Fruit fly (Drosophila melanogaster) whole organism, wandering third instar larva: ENCODE data around the gene CG6310.
A peak's percentile ranks its signal among the peaks of the same experiment; 100 is the strongest.

Experiments
- Abd-B ChIP-seq: fragments of >200 bp; optimal IDR thresholded peaks from 2 replicates; lab custom pipeline; 2017; ENCODE audit warnings: missing biosample characterization, missing genetic modification characterization
- CG32264 ChIP-seq: fragments of 200-800 bp; sonication (Bioruptor generic); optimal IDR thresholded peaks from 2 replicates; lab custom pipeline; 2016; ENCODE audit warnings: missing biosample characterization, missing genetic modification characterization
- CG9705 ChIP-seq: fragments of 200-800 bp; sonication (Bioruptor generic); optimal IDR thresholded peaks from 2 replicates; lab custom pipeline; 2018; ENCODE audit warnings: missing biosample characterization, mild to moderate bottlenecking, missing genetic modification characterization
- CrebA ChIP-seq: fragments of 200-800 bp; sonication (Bioruptor generic); optimal IDR thresholded peaks from 2 replicates; lab custom pipeline; 2016; ENCODE audit warnings: missing biosample characterization, mild to moderate bottlenecking, missing genetic modification characterization, borderline replicate concordance
- Dfd ChIP-seq: fragments of >200 bp; optimal IDR thresholded peaks from 2 replicates; lab custom pipeline; 2017; ENCODE audit warnings: missing biosample characterization, missing genetic modification characterization
- Dif ChIP-seq: fragments of 200-275, 200-300 bp; sonication (Bioruptor generic); optimal IDR thresholded peaks from 2 replicates; lab custom pipeline; 2018; ENCODE audit warnings: missing biosample characterization, missing genetic modification characterization; ENCODE audit not compliant: partially characterized antibody
- GATAd ChIP-seq: sonication (Bioruptor generic); optimal IDR thresholded peaks from 2 replicates; lab custom pipeline; 2016; ENCODE audit warnings: missing biosample characterization, missing genetic modification characterization
- HLH106 ChIP-seq: fragments of 200-800 bp; optimal IDR thresholded peaks from 3 replicates; lab custom pipeline; 2019; ENCODE audit warnings: missing biosample characterization, mild to moderate bottlenecking, missing genetic modification characterization, moderate library complexity
- Hnf4 ChIP-seq: fragments of 200-800 bp; sonication (Bioruptor generic); optimal IDR thresholded peaks from 2 replicates; lab custom pipeline; 2016; ENCODE audit warnings: missing biosample characterization, mild to moderate bottlenecking, missing genetic modification characterization
- Hr78 ChIP-seq: fragments of >200 bp; optimal IDR thresholded peaks from 2 replicates; lab custom pipeline; 2017; ENCODE audit warnings: missing biosample characterization, missing genetic modification characterization
- Hr83 ChIP-seq: fragments of 200-300 bp; sonication (Bioruptor generic); optimal IDR thresholded peaks from 2 replicates; lab custom pipeline; 2016; ENCODE audit warnings: missing biosample characterization, mild to moderate bottlenecking, missing genetic modification characterization, moderate library complexity; ENCODE audit not compliant: poor library complexity, severe bottlenecking
- Jra ChIP-seq: sonication (Bioruptor generic); optimal IDR thresholded peaks from 2 replicates; lab custom pipeline; 2016; ENCODE audit warnings: missing biosample characterization, missing genetic modification characterization
- Mio ChIP-seq: sonication (Bioruptor generic); optimal IDR thresholded peaks from 2 replicates; lab custom pipeline; 2016; ENCODE audit warnings: missing biosample characterization, missing genetic modification characterization
- Myc ChIP-seq: fragments of >200 bp; optimal IDR thresholded peaks from 2 replicates; lab custom pipeline; 2017
- N ChIP-seq: fragments of >200 bp; optimal IDR thresholded peaks from 2 replicates; lab custom pipeline; 2018; ENCODE audit warnings: missing biosample characterization, missing external identifiers, missing genetic modification characterization
- OdsH ChIP-seq: fragments of 200-800 bp; sonication (Bioruptor generic); optimal IDR thresholded peaks from 2 replicates; lab custom pipeline; 2016; ENCODE audit warnings: missing biosample characterization, mild to moderate bottlenecking, missing genetic modification characterization
- Rel ChIP-seq, 2 experiments: fragments of 200-800 bp; sonication (Bioruptor generic) in 1 of 2; optimal IDR thresholded peaks; 2 replicates in 1 of 2; 3 replicates in 1 of 2; lab custom pipeline; 2016 to 2019; ENCODE audit warnings: mild to moderate bottlenecking in 2 of 2, missing biosample characterization in 2 of 2, missing genetic modification characterization in 2 of 2, moderate library complexity in 1 of 2
- Sp1 ChIP-seq: fragments of 200-800 bp; sonication (Bioruptor generic); optimal IDR thresholded peaks from 3 replicates; lab custom pipeline; 2019; ENCODE audit warnings: missing biosample characterization, mild to moderate bottlenecking, missing genetic modification characterization, moderate library complexity
- Vsx2 ChIP-seq: fragments of 200-300, 225-300 bp; sonication (Bioruptor generic); optimal IDR thresholded peaks from 2 replicates; lab custom pipeline; 2018; ENCODE audit warnings: missing biosample characterization, missing genetic modification characterization; ENCODE audit not compliant: partially characterized antibody
- br ChIP-seq: fragments of 200-800 bp; sonication (Bioruptor generic); optimal IDR thresholded peaks from 2 replicates; lab custom pipeline; 2016; ENCODE audit warnings: missing biosample characterization, missing genetic modification characterization
- brk ChIP-seq: fragments of 200-800 bp; sonication (Bioruptor generic); optimal IDR thresholded peaks from 2 replicates; lab custom pipeline; 2016; ENCODE audit warnings: missing biosample characterization, mild to moderate bottlenecking, missing genetic modification characterization
- dl ChIP-seq, 2 experiments: fragments of 175-275, 200-275 bp in 1 of 2; fragments of 200-275 bp in 1 of 2; sonication (Bioruptor generic); optimal IDR thresholded peaks; lab custom pipeline; 2018; ENCODE audit warnings: mild to moderate bottlenecking in 2 of 2, missing biosample characterization in 2 of 2, missing genetic modification characterization in 2 of 2, moderate library complexity in 2 of 2; ENCODE audit not compliant: partially characterized antibody in 2 of 2, insufficient read depth in 1 of 2
- dmrt93B ChIP-seq: fragments of 200-800 bp; sonication (Bioruptor generic); optimal IDR thresholded peaks from 2 replicates; lab custom pipeline; 2018; ENCODE audit warnings: missing biosample characterization, mild to moderate bottlenecking, missing genetic modification characterization
- dsf ChIP-seq: sonication (Bioruptor generic); optimal IDR thresholded peaks from 2 replicates; lab custom pipeline; 2016; ENCODE audit warnings: missing biosample characterization, missing genetic modification characterization, borderline replicate concordance
- ey ChIP-seq: fragments of 200-800 bp; sonication (Bioruptor generic); optimal IDR thresholded peaks from 2 replicates; lab custom pipeline; 2016; ENCODE audit warnings: missing biosample characterization, missing genetic modification characterization
- foxo ChIP-seq, 2 experiments: fragments of 200-800 bp; sonication (Bioruptor generic); optimal IDR thresholded peaks; 2 replicates in 1 of 2; 3 replicates in 1 of 2; lab custom pipeline; 2016 to 2017; ENCODE audit warnings: missing biosample characterization in 2 of 2, missing genetic modification characterization in 2 of 2
- fru ChIP-seq: fragments of 200-800 bp; sonication (Bioruptor generic); optimal IDR thresholded peaks from 3 replicates; lab custom pipeline; 2016; ENCODE audit warnings: missing biosample characterization, mild to moderate bottlenecking, missing genetic modification characterization
- h ChIP-seq: fragments of 200-800 bp; sonication (Bioruptor generic); optimal IDR thresholded peaks from 3 replicates; lab custom pipeline; 2016; ENCODE audit warnings: missing biosample characterization, mild to moderate bottlenecking, missing genetic modification characterization
- jim ChIP-seq: fragments of 175-275, 200-325 bp; sonication (Bioruptor generic); optimal IDR thresholded peaks from 2 replicates; lab custom pipeline; 2016; ENCODE audit warnings: missing biosample characterization, mild to moderate bottlenecking, missing genetic modification characterization
- lola ChIP-seq: fragments of >200 bp; optimal IDR thresholded peaks from 2 replicates; lab custom pipeline; 2017; ENCODE audit warnings: missing biosample characterization, missing genetic modification characterization
- pan ChIP-seq: fragments of >200 bp; optimal IDR thresholded peaks from 2 replicates; lab custom pipeline; 2017
- psq ChIP-seq: fragments of 200-800 bp; sonication (Bioruptor generic); optimal IDR thresholded peaks from 3 replicates; lab custom pipeline; 2017; ENCODE audit warnings: missing biosample characterization, mild to moderate bottlenecking, missing genetic modification characterization, moderate library complexity
- rgr ChIP-seq: fragments of 200-800 bp; sonication (Bioruptor generic); optimal IDR thresholded peaks from 3 replicates; lab custom pipeline; 2016; ENCODE audit warnings: missing biosample characterization, mild to moderate bottlenecking, missing genetic modification characterization
- sage ChIP-seq: fragments of 200-800 bp; sonication (Bioruptor generic); optimal IDR thresholded peaks from 2 replicates; lab custom pipeline; 2016; ENCODE audit warnings: missing biosample characterization, mild to moderate bottlenecking, missing genetic modification characterization
- sv ChIP-seq: fragments of 200-800 bp; sonication (Bioruptor generic); optimal IDR thresholded peaks from 3 replicates; lab custom pipeline; 2016; ENCODE audit warnings: missing biosample characterization, missing genetic modification characterization
- tai ChIP-seq: sonication (Bioruptor generic); optimal IDR thresholded peaks from 2 replicates; lab custom pipeline; 2016; ENCODE audit warnings: missing biosample characterization, missing genetic modification characterization
- usp ChIP-seq: fragments of >200 bp; optimal IDR thresholded peaks from 2 replicates; lab custom pipeline; 2017; ENCODE audit warnings: missing biosample characterization, missing genetic modification characterization
- woc ChIP-seq: sonication (Bioruptor generic); optimal IDR thresholded peaks from 2 replicates; lab custom pipeline; 2016; ENCODE audit warnings: missing biosample characterization, mild to moderate bottlenecking, missing genetic modification characterization

The CG6310 gene

DNA sequence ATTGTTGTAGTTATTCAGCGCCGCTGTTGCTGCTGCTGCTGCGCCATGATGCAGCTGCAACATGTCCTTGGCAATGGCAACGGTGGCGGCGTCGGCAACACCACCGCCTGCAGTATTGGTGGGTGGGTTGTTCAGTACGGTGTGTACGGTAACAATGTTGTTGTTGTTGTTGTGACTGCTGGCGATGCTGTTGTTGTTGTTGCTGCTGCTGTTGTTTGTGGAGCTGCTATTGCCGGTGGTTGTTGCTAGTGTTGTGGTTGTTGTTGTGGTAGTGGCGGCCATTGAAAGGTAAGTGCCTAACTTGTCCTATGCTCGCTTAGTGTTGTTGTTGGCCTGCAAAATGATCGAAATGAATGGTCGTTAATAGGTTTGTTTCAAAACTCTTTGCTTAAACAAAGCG is 48.1 kb upstream of the CG6310 start:
- TF ChIP-seq OdsH (GFP tag; lab: Kevin White, UChicago) (no peak), CG32264 (GFP tag; lab: Kevin White, UChicago) (no peak), CG9705 (GFP tag; lab: Kevin White, UChicago) (no peak), brk (GFP tag; lab: Kevin White, UChicago) (no peak), Hnf4 (GFP tag; lab: Kevin White, UChicago) (no peak), Abd-B (GFP tag; lab: Kevin White, UChicago) (no peak), Dif (GFP tag; lab: Kevin White, UChicago) (no peak), ey (GFP tag; lab: Kevin White, UChicago) (no peak), rgr (GFP tag; lab: Kevin White, UChicago) (no peak), tai (GFP tag; lab: Kevin White, UChicago) (no peak), Mio (GFP tag; lab: Kevin White, UChicago) (no peak), CrebA (GFP tag; lab: Kevin White, UChicago) (no peak), Rel (GFP tag; optimal IDR thresholded peaks at IDR 0.05; lab: Kevin White, UChicago) (no peak), Rel (tag; optimal IDR thresholded peaks at IDR 0.05; lab: Kevin White, UChicago) (no peak), woc (GFP tag; lab: Kevin White, UChicago) (no peak), lola (GFP tag; lab: Kevin White, UChicago) (no peak), psq (GFP tag; lab: Kevin White, UChicago) (no peak), h (GFP tag; lab: Kevin White, UChicago) (no peak)

DNA sequence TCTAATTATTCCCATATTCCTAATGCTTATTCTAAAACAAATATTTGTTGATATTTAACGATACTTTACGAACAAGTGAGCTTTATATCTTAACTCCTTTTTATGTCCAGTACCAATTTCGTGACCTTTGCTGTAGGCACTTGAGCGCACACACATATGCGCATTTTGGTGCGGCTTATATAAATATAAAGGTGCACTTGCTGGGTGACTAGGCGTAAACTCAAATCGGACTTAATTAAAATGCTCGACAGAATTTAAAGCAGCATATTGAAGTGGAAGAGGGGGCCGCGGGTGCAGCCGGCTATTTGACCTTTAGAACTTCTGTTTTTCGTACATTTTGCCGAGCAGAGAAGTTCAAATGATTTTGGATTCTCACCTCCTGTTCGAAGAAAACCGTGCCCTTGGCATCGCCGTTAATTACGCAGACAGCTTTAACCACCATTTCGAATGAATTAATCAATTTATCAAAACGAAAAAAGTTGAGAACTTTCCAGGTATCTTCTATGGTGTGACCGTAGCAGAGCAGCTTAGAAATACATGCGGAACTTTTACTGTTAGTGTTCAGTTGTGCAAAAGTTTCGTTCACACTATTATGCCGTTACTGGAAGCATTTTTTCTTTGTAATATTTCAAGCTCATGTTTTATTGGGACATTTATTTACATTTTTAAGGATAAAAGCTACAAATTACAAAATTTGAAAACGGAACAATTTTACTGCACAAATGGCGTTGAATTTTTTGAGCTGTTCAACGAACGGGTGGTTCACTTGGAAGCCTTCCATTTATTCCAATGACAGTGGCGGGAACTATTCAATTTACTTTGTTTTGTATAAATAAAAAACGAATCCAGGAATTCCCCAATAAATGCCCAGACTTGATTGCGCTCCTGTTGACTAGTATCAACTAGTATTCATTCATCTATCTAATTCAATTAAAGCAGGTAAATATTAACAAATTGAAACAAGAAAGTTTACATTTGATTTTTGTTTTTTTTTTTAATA is 43.8 kb upstream of the CG6310 start, which contains the start of gene Sod1:
TSS of gene Sod1 (minus strand) at position 543 of the 1,000 bp plus-strand sequence.
- TF ChIP-seq foxo (GFP tag; optimal IDR thresholded peaks at IDR 0.05; lab: Kevin White, UChicago) (no peak), fru (GFP tag; lab: Kevin White, UChicago) (no peak), Dfd (GFP tag; lab: Kevin White, UChicago) (no peak), woc (GFP tag; lab: Kevin White, UChicago) (no peak), Mio (GFP tag; lab: Kevin White, UChicago) (no peak), Hnf4 (GFP tag; lab: Kevin White, UChicago) (peak; percentile 89), dsf (no peak), rgr (GFP tag; lab: Kevin White, UChicago) (peak; percentile 19), GATAd (no peak), Myc (no peak), sage (GFP tag; lab: Kevin White, UChicago) (no peak), dl (GFP tag; optimal IDR thresholded peaks at IDR 0.05; lab: Kevin White, UChicago; ENCODE audit: insufficient read depth in 1 of 2, partially characterized antibody in 2 of 2) (no peak), jim (GFP tag; lab: Kevin White, UChicago) (no peak), Hr83 (GFP tag; lab: Kevin White, UChicago) (peak; percentile 26), CG32264 (GFP tag; lab: Kevin White, UChicago) (no peak), OdsH (GFP tag; lab: Kevin White, UChicago) (no peak), Abd-B (GFP tag; lab: Kevin White, UChicago) (no peak), CG9705 (GFP tag; lab: Kevin White, UChicago) (no peak), sv (GFP tag; lab: Kevin White, UChicago) (no peak), brk (GFP tag; lab: Kevin White, UChicago) (no peak), ey (GFP tag; lab: Kevin White, UChicago) (no peak), psq (GFP tag; lab: Kevin White, UChicago) (no peak), tai (GFP tag; lab: Kevin White, UChicago) (no peak), dmrt93B (GFP tag; lab: Kevin White, UChicago) (no peak), usp (GFP tag; lab: Kevin White, UChicago) (no peak), pan (lab: Kevin White, UChicago) (no peak), CrebA (GFP tag; lab: Kevin White, UChicago) (no peak), Jra (GFP tag; lab: Kevin White, UChicago) (no peak), Hr78 (GFP tag; lab: Kevin White, UChicago) (no peak), N (GFP tag; lab: Kevin White, UChicago) (no peak), Vsx2 (GFP tag; lab: Kevin White, UChicago) (no peak), Rel (GFP tag; optimal IDR thresholded peaks at IDR 0.05; lab: Kevin White, UChicago) (no peak), Rel (tag; optimal IDR thresholded peaks at IDR 0.05; lab: Kevin White, UChicago) (peak; percentile 79), HLH106 (tag; lab: Kevin White, UChicago) (no peak), Sp1 (GFP tag; lab: Kevin White, UChicago) (no peak), Dif (GFP tag; lab: Kevin White, UChicago) (no peak), lola (GFP tag; lab: Kevin White, UChicago) (peak; percentile 6), br (GFP tag; lab: Kevin White, UChicago) (peak; percentile 32), h (GFP tag; lab: Kevin White, UChicago) (no peak)
